Fruit fly (Drosophila melanogaster) whole organism: ENCODE measurements around the gene CG14054.

Experiments used
- CG8478 ChIP-seq: fragments of >200 bp; optimal IDR thresholded peaks from 2 replicates; lab custom pipeline; 2018; ENCODE audit warnings: inconsistent platforms
- Dll ChIP-seq: fragments of >200 bp; optimal IDR thresholded peaks from 2 replicates; lab custom pipeline; 2017
- EcR ChIP-seq, 2 experiments: fragments of >200 bp; optimal IDR thresholded peaks; 2 replicates each; lab custom pipeline; 2017; ENCODE audit warnings: missing biosample characterization in 2 of 2, missing genetic modification characterization in 2 of 2, missing genetic modification reagents in 2 of 2
- usp ChIP-seq: fragments of >200 bp; optimal IDR thresholded peaks from 2 replicates; lab custom pipeline; 2017; ENCODE audit warnings: missing biosample characterization, missing genetic modification characterization, mixed read lengths

DNA sequence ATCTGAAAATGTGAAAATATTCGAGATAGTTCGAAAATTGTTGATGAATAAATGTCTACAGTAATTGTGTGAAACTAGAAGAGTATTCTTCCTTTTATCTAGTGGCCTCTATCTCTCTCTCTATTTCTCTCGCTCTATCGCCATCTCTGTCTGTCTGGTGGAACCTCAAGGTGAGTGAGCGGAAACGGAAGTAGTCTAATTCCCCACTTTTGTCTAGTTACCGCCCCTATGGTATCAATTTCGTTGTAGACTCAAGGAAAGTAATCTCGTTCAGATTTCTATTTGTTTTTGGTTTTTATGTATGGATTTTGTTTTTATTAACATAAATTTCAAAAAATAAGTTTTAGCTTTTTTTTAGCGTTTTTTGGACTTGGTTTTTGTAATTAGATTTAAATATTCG is 41.3 kb downstream of the CG14054 start:
- TF ChIP-seq EcR (GFP tag; optimal IDR thresholded peaks at IDR 0.05; lab: Kevin White, UChicago): no peak
- TF ChIP-seq Dll (lab: Kevin White, UChicago): no peak
- no peak for TF ChIP-seq usp (GFP tag; lab: Kevin White, UChicago)
- TF ChIP-seq CG8478: no peak
